Fruit fly (Drosophila melanogaster) whole organism, embryonic: ENCODE results near the gene Theg.

Source experiments
- Atf6 ChIP-seq: fragments of 200-800 bp; sonication (Bioruptor generic); IDR thresholded peaks from 2 replicates; pipeline ENCODE4 v1.3.6; 2022; ENCODE audit warnings: missing biosample characterization, missing genetic modification characterization
- BtbVII ChIP-seq: fragments of 200-800 bp; sonication (Bioruptor generic); optimal IDR thresholded peaks from 3 replicates; lab custom pipeline; 2017; ENCODE audit warnings: missing biosample characterization, mild to moderate bottlenecking, missing genetic modification characterization
- CG10267 ChIP-seq: fragments of 200-800 bp; sonication (Bioruptor generic); optimal IDR thresholded peaks from 2 replicates; lab custom pipeline; 2018; ENCODE audit warnings: missing biosample characterization, mild to moderate bottlenecking, missing genetic modification characterization, moderate library complexity
- CG10654 ChIP-seq: fragments of 200-800 bp; sonication (Bioruptor generic); optimal IDR thresholded peaks from 2 replicates; lab custom pipeline; 2016; ENCODE audit warnings: missing biosample characterization, missing genetic modification characterization
- CG11398 ChIP-seq: fragments of 200-800 bp; sonication (Bioruptor generic); optimal IDR thresholded peaks from 2 replicates; lab custom pipeline; 2016; ENCODE audit warnings: missing biosample characterization, missing genetic modification characterization
- CG11456 ChIP-seq: fragments of 200-800 bp; sonication (Bioruptor generic); IDR thresholded peaks from 3 replicates; pipeline ENCODE4 v1.3.6; 2022; ENCODE audit warnings: missing biosample characterization, missing genetic modification characterization
- CG14860 ChIP-seq: fragments of 200-800 bp; sonication (Bioruptor generic); IDR thresholded peaks from 3 replicates; pipeline ENCODE4 v1.3.6; 2022; ENCODE audit warnings: missing biosample characterization, missing genetic modification characterization; ENCODE audit not compliant: partially characterized antibody
- CG15073 ChIP-seq: fragments of 200-800 bp; sonication (Bioruptor generic); optimal IDR thresholded peaks from 2 replicates; lab custom pipeline; 2016; ENCODE audit warnings: missing biosample characterization, missing genetic modification characterization
- CG1529 ChIP-seq: fragments of 200-800 bp; sonication (Bioruptor generic); optimal IDR thresholded peaks from 3 replicates; lab custom pipeline; 2018; ENCODE audit warnings: missing biosample characterization, missing genetic modification characterization
- CG18011 ChIP-seq: fragments of 200-800 bp; sonication (Bioruptor generic); optimal IDR thresholded peaks from 2 replicates; lab custom pipeline; 2017; ENCODE audit warnings: missing biosample characterization, missing genetic modification characterization, mild to moderate bottlenecking, moderate library complexity, missing genotype
- CG18262 ChIP-seq: fragments of 200-800 bp; optimal IDR thresholded peaks from 3 replicates; lab custom pipeline; 2019; ENCODE audit warnings: missing biosample characterization, mild to moderate bottlenecking, missing genetic modification characterization, moderate library complexity
- CG18599 ChIP-seq: fragments of 200-800 bp; sonication (Bioruptor generic); optimal IDR thresholded peaks from 3 replicates; lab custom pipeline; 2017; ENCODE audit warnings: missing biosample characterization, missing genetic modification characterization, mild to moderate bottlenecking, moderate library complexity, missing genetic modification reagents
- CG18764 ChIP-seq: fragments of 200-800 bp; sonication (Bioruptor generic); optimal IDR thresholded peaks from 3 replicates; lab custom pipeline; 2016; ENCODE audit warnings: missing biosample characterization, missing genetic modification characterization
- CG30020 ChIP-seq: fragments of 200-800 bp; optimal IDR thresholded peaks from 2 replicates; lab custom pipeline; 2019; ENCODE audit warnings: missing biosample characterization, mild to moderate bottlenecking, missing genetic modification characterization, moderate library complexity
- CG4854 ChIP-seq: fragments of 200-800 bp; sonication (Bioruptor generic); optimal IDR thresholded peaks from 2 replicates; lab custom pipeline; 2016; ENCODE audit warnings: missing biosample characterization, missing genetic modification characterization, inconsistent platforms
- CG6654 ChIP-seq: fragments of 200-800 bp; sonication (Bioruptor generic); optimal IDR thresholded peaks from 2 replicates; lab custom pipeline; 2017; ENCODE audit warnings: missing biosample characterization, mild to moderate bottlenecking, missing genetic modification characterization
- CG7372 ChIP-seq: fragments of 200-800 bp; sonication (Bioruptor generic); IDR thresholded peaks from 2 replicates; pipeline ENCODE4 v1.3.6; 2022; ENCODE audit warnings: missing biosample characterization, missing genetic modification characterization
- CG7556 ChIP-seq: fragments of 200-800 bp; sonication (Bioruptor generic); optimal IDR thresholded peaks from 2 replicates; lab custom pipeline; 2017; ENCODE audit warnings: missing biosample characterization, mild to moderate bottlenecking, missing genetic modification characterization
- CG7745 ChIP-seq: fragments of 200-800 bp; sonication (Bioruptor generic); optimal IDR thresholded peaks from 2 replicates; lab custom pipeline; 2018; ENCODE audit warnings: missing biosample characterization, mild to moderate bottlenecking, missing genetic modification characterization, moderate library complexity
- CG8089 ChIP-seq: fragments of 200-800 bp; sonication (Bioruptor generic); optimal IDR thresholded peaks from 3 replicates; lab custom pipeline; 2016; ENCODE audit warnings: missing biosample characterization, missing genetic modification characterization
- CG8290 ChIP-seq, 3 experiments: fragments of 200-800 bp; sonication (Bioruptor generic); optimal IDR thresholded peaks; 2 replicates each; lab custom pipeline; 2016 to 2019; ENCODE audit warnings: missing biosample characterization in 3 of 3, missing genetic modification characterization in 3 of 3, mild to moderate bottlenecking in 2 of 3, moderate library complexity in 1 of 3
- CG9437 ChIP-seq: fragments of 200-800 bp; sonication (Bioruptor generic); optimal IDR thresholded peaks from 2 replicates; lab custom pipeline; 2018; ENCODE audit warnings: missing biosample characterization, mild to moderate bottlenecking, missing genetic modification characterization
- CG9932 ChIP-seq: fragments of 200-800 bp; sonication (Bioruptor generic); IDR thresholded peaks from 2 replicates; pipeline ENCODE4 v1.3.6; 2022; ENCODE audit warnings: missing biosample characterization, missing genetic modification characterization
- Dip3 ChIP-seq: fragments of 200-800 bp; sonication (Bioruptor generic); optimal IDR thresholded peaks from 3 replicates; lab custom pipeline; 2016; ENCODE audit warnings: missing biosample characterization, missing genetic modification characterization
- Gug ChIP-seq: fragments of 200-800 bp; sonication (Bioruptor generic); IDR thresholded peaks from 4 replicates; pipeline ENCODE4 v1.3.6; 2022; ENCODE audit warnings: missing biosample characterization, missing genetic modification characterization
- HLHmδ ChIP-seq: fragments of 200-800 bp; sonication (Bioruptor generic); optimal IDR thresholded peaks from 2 replicates; lab custom pipeline; 2018; ENCODE audit warnings: missing biosample characterization, mild to moderate bottlenecking, missing genetic modification characterization, moderate library complexity
- Jarid2 ChIP-seq: fragments of 200-800 bp; sonication (Bioruptor generic); optimal IDR thresholded peaks from 3 replicates; lab custom pipeline; 2017; ENCODE audit warnings: mild to moderate bottlenecking, missing biosample characterization, missing genetic modification reagents, missing genetic modification characterization
- Nf-YA ChIP-seq: fragments of 200-800 bp; sonication (Bioruptor generic); IDR thresholded peaks from 2 replicates; pipeline ENCODE4 v1.3.6; 2022; ENCODE audit warnings: missing biosample characterization, missing genetic modification characterization
- Oaz ChIP-seq: fragments of 200-800 bp; sonication (Bioruptor generic); IDR thresholded peaks from 2 replicates; pipeline ENCODE4 v1.3.6; 2022; ENCODE audit warnings: missing biosample characterization, missing genetic modification characterization
- Optix ChIP-seq: fragments of 200-800 bp; sonication (Bioruptor generic); IDR thresholded peaks from 3 replicates; pipeline ENCODE4 v1.3.6; 2022; ENCODE audit warnings: missing biosample characterization, missing genetic modification characterization
- Sox100B ChIP-seq: fragments of 200-800 bp; sonication (Bioruptor generic); optimal IDR thresholded peaks from 3 replicates; lab custom pipeline; 2018; ENCODE audit warnings: missing biosample characterization, mild to moderate bottlenecking, missing genetic modification characterization
- Spps ChIP-seq: fragments of 200-800 bp; sonication (Bioruptor generic); optimal IDR thresholded peaks from 2 replicates; lab custom pipeline; 2018; ENCODE audit warnings: missing biosample characterization, mild to moderate bottlenecking, missing genetic modification characterization
- Ssrp ChIP-seq: fragments of 200-800 bp; sonication (Bioruptor generic); optimal IDR thresholded peaks from 2 replicates; lab custom pipeline; 2018; ENCODE audit warnings: missing biosample characterization, mild to moderate bottlenecking, missing genetic modification characterization, moderate library complexity
- ab ChIP-seq: fragments of 200-800 bp; sonication (Bioruptor generic); optimal IDR thresholded peaks from 2 replicates; lab custom pipeline; 2016; ENCODE audit warnings: missing biosample characterization, missing genetic modification characterization
- aop ChIP-seq: fragments of 200-800 bp; sonication (Bioruptor generic); IDR thresholded peaks from 2 replicates; pipeline ENCODE4 v1.3.6; 2022; ENCODE audit warnings: missing biosample characterization, missing genetic modification characterization
- bcd ChIP-seq: fragments of 200-800 bp; sonication (Bioruptor generic); optimal IDR thresholded peaks from 2 replicates; lab custom pipeline; 2017; ENCODE audit warnings: missing biosample characterization, mild to moderate bottlenecking, missing genetic modification characterization
- danr ChIP-seq: fragments of 200-800 bp; sonication (Bioruptor generic); IDR thresholded peaks from 2 replicates; pipeline ENCODE4 v1.3.6; 2022; ENCODE audit warnings: missing biosample characterization, missing genetic modification characterization
- dmrt11E ChIP-seq: fragments of 200-800 bp; sonication (Bioruptor generic); optimal IDR thresholded peaks from 3 replicates; lab custom pipeline; 2018; ENCODE audit warnings: missing biosample characterization, mild to moderate bottlenecking, missing genetic modification characterization, moderate library complexity
- kni ChIP-seq: fragments of 200-800 bp; sonication (Bioruptor generic); optimal IDR thresholded peaks from 3 replicates; lab custom pipeline; 2017; ENCODE audit warnings: mild to moderate bottlenecking, missing biosample characterization, missing genetic modification reagents, missing genetic modification characterization
- mam ChIP-seq: fragments of 200-800 bp; sonication (Bioruptor generic); optimal IDR thresholded peaks from 3 replicates; lab custom pipeline; 2016; ENCODE audit warnings: missing biosample characterization, missing genetic modification characterization
- mirr ChIP-seq: fragments of 200-800 bp; sonication (Bioruptor generic); optimal IDR thresholded peaks from 3 replicates; lab custom pipeline; 2018; ENCODE audit warnings: missing biosample characterization, mild to moderate bottlenecking, missing genetic modification characterization
- salm ChIP-seq: fragments of 200-800 bp; sonication (Bioruptor generic); optimal IDR thresholded peaks from 2 replicates; lab custom pipeline; 2018; ENCODE audit warnings: missing biosample characterization, mild to moderate bottlenecking, missing genetic modification characterization
- sr ChIP-seq: fragments of 200-800 bp; sonication (Bioruptor generic); IDR thresholded peaks from 3 replicates; pipeline ENCODE4 v1.3.6; 2022; ENCODE audit warnings: missing biosample characterization, missing genetic modification characterization
- tgo ChIP-seq: fragments of 200-800 bp; sonication (Bioruptor generic); IDR thresholded peaks from 3 replicates; pipeline ENCODE4 v1.3.6; 2022; ENCODE audit warnings: missing biosample characterization, missing genetic modification characterization
- tna ChIP-seq: fragments of 200-800 bp; sonication (Bioruptor generic); IDR thresholded peaks from 2 replicates; pipeline ENCODE4 v1.3.6; 2022; ENCODE audit warnings: missing biosample characterization, missing genetic modification characterization; ENCODE audit not compliant: partially characterized antibody
- ttk ChIP-seq: fragments of 200-800 bp; sonication (Bioruptor generic); IDR thresholded peaks from 2 replicates; pipeline ENCODE4 v2.1.2; 2022; ENCODE audit warnings: missing biosample characterization, missing genetic modification characterization
- usp ChIP-seq: fragments of >200 bp; optimal IDR thresholded peaks from 2 replicates; lab custom pipeline; 2017; ENCODE audit warnings: missing biosample characterization, missing genetic modification characterization

Theg gene

DNA sequence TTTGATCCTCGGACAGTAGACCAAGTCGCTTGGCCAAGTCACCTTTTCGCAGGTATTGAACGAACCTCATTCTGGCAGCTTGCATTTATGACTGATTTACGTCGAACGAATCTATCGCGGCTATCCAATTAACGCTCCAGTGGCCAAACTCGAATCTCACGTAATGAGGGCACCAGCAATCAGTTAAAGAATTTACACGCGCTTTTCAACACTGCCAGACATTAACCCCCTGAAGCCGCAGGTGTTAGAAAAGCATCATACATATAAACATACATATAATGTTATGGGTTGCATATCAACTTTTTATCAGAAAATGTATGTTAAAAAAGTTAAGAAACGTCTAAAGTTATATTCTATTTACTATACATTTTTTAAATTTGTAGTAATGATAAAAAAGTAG is 10.8 kb downstream of the Theg start, which contains the start of gene CG6028 (continued):
- peak; percentile 26 for TF ChIP-seq kni (GFP tag; lab: Kevin White, UChicago)
- TF ChIP-seq CG18262: peak; percentile 17
- no peak for TF ChIP-seq CG11456 (GFP tag; lab: Robert Waterston, UW)
- TF ChIP-seq usp (GFP tag; lab: Kevin White, UChicago): no peak
- no peak for TF ChIP-seq aop (GFP tag; lab: Robert Waterston, UW)
- TF ChIP-seq CG8290 (GFP tag; optimal IDR thresholded peaks at IDR 0.05; lab: Kevin White, UChicago): no peak
- TF ChIP-seq CG8290 (tag; optimal IDR thresholded peaks at IDR 0.05; lab: Kevin White, UChicago): peak in 1 of 2 experiments; percentile 70
- peak; percentile 33 for TF ChIP-seq mam (GFP tag; lab: Kevin White, UChicago)
- peak; percentile 44; the same call in 1 of the 2 replicates for TF ChIP-seq CG9932 (GFP tag; lab: Robert Waterston, UW)
- TF ChIP-seq CG10267 (tag; lab: Kevin White, UChicago): peak; percentile 85

DNA sequence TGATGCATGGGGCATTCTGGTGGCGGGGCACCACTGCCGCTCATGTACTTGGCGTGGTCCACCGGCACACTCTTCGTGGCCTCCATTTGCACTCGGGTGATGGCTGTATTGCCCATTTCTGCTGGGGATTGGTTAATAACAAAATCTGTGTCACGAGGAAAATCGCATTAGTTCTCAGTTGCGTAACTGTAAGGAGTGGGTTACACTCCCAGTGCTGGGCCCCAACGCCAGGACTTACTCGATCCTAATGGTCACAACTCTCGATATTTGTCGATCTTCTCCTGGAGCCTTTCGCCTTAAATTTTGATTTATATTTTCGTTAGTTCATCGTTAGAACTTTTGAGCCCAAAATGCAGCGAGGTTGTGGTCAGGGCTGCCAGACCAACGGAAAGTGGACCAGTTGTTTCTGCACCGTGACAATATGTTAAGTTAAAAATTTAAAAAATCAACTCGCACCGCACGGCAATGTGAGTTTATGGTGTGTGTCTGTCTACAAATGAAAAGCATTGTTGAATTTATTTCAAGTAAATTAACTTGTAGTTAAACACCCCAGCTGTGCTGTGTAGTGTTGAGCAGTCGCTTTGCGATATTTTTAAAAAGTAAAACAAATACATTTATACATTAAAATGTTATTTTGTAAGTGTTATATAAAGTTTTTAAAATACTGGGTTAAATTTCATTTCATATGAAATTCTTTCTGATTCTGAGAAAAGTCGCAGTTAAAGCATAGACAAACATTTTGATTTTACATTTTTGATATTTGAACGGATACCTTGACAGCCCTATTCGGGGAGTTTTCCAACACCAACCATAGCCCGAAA is 12.6 kb downstream of the Theg start, which contains the start of the genes Cchl and ND-42:
Gene Cchl, minus strand, starts transcription at position 559 of the 821 bp plus-strand sequence.
Gene ND-42, plus strand, starts transcription at position 788 of the 821 bp plus-strand sequence.
- TF ChIP-seq CG4854 (peak; percentile 54), CG18262 (peak; percentile 75), CG18599 (GFP tag; lab: Kevin White, UChicago) (peak; percentile 85), Atf6 (peak; percentile 80; the same call in 1 of the 2 replicates), CG6654 (no peak), ttk (peak; percentile 50; the same call in 1 of the 2 replicates), Nf-YA (GFP tag; lab: Robert Waterston, UW) (0 out of 2 replicates have a peak, but pooled peaks have one; percentile 25), Spps (tag; lab: Kevin White, UChicago) (peak; percentile 25), CG8089 (GFP tag; lab: Kevin White, UChicago) (peak; percentile 52), ab (GFP tag; lab: Kevin White, UChicago) (peak; percentile 2), Jarid2 (GFP tag; lab: Kevin White, UChicago) (no peak), Sox100B (no peak), CG30020 (tag; lab: Kevin White, UChicago) (peak; percentile 66), CG9437 (GFP tag; lab: Kevin White, UChicago) (peak; percentile 82), HLHmδ (no peak), CG18011 (GFP tag; lab: Kevin White, UChicago) (peak; percentile 77), CG18764 (peak; percentile 80), CG7556 (GFP tag; lab: Kevin White, UChicago) (peak; percentile 85), salm (tag; lab: Kevin White, UChicago) (peak; percentile 5), sr (GFP tag; lab: Robert Waterston, UW) (no peak), Dip3 (GFP tag; lab: Kevin White, UChicago) (peak; percentile 71), dmrt11E (tag; lab: Kevin White, UChicago) (peak; percentile 78), CG11398 (GFP tag; lab: Kevin White, UChicago) (no peak), CG1529 (peak; percentile 67), CG15073 (peak; percentile 34), BtbVII (GFP tag; lab: Kevin White, UChicago) (no peak), danr (GFP tag; lab: Robert Waterston, UW) (peak; percentile 43; the same call in 1 of the 2 replicates), Oaz (no peak), Optix (peak; percentile 74), bcd (GFP tag; lab: Kevin White, UChicago) (peak; percentile 83), Ssrp (tag; lab: Kevin White, UChicago) (peak; percentile 74), CG14860 (GFP tag; lab: Robert Waterston, UW) (peak; percentile 55; the same call in 1 of the 3 replicates), mirr (GFP tag; lab: Kevin White, UChicago) (no peak), tgo (GFP tag; lab: Robert Waterston, UW) (peak; percentile 72), CG7745 (no peak), CG10654 (peak; percentile 79), Gug (GFP tag; lab: Robert Waterston, UW) (peak; percentile 44; the same call in 3 of the 4 replicates), CG7372 (GFP tag; lab: Robert Waterston, UW) (peak; percentile 62; the same call in 1 of the 2 replicates), tna (GFP tag; lab: Robert Waterston, UW) (no peak)
